Worm (Caenorhabditis elegans) whole organism, mixed stage, embryonic: Measurements from ENCODE around the gene B0024.13.

ENCODE experiments used
- ces-1 ChIP-seq: fragments of 150-350 bp; optimal IDR thresholded peaks from 2 replicates; lab custom pipeline; 2014; ENCODE audit warnings: missing biosample characterization, missing genetic modification reagents, missing genetic modification characterization
- tbx-8 ChIP-seq: fragments of 200-800 bp; sonication (Bioruptor generic); optimal IDR thresholded peaks from 2 replicates; lab custom pipeline; 2018; ENCODE audit warnings: mild to moderate bottlenecking, missing genetic modification characterization, moderate library complexity, missing compliant biosample characterization
- unc-62 ChIP-seq: fragments of 150-350 bp; optimal IDR thresholded peaks from 2 replicates; lab custom pipeline; 2014; ENCODE audit warnings: missing biosample characterization, missing genetic modification reagents, missing genetic modification characterization

DNA sequence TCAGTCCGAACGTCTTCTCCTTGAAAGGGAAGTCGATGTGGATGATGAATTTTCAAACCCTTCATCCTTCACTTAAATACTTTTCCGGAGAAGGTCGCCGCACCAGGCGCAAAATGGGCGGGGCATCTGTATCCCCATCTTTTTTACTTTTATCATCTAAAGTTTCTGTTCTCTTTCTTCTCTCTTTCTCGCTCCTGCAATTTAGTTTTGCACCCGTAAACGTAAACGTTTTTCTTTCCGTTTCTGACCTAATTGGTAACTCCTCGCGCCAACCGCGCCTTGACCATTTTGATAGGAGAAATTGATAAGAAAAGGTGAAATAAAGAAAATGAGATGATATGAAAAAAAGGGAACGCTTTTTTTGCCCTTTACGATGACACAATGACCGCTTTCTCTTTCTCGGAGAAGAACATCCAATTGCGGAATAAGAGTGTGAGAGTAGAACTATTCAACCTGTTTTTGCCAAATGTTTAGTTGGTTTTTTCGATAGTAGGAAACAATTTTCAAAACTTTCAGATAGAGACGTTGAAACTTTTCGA is 27.6 kb upstream of the B0024.13 start, which contains the start of gene col-149:
- TF ChIP-seq unc-62 (GFP tag; lab: Kevin White, UChicago): no peak
- no peak for TF ChIP-seq tbx-8 (GFP tag; lab: Kevin White, UChicago)
- no peak for TF ChIP-seq ces-1 (GFP tag; lab: Kevin White, UChicago)
